Fruit fly (Drosophila melanogaster): Measurements from ENCODE around the gene Abl.

The Abl gene

dm6 chr3L:16668797-16669196 is 21.1 kb upstream of the Abl start:
- no peak for TF ChIP-seq Myc (optimal IDR thresholded peaks at IDR 0.05)
- TF ChIP-seq h (optimal IDR thresholded peaks at IDR 0.05), result no peak
- no peak for TF ChIP-seq insv (optimal IDR thresholded peaks at IDR 0.05)
- no peak for TF ChIP-seq ttk (optimal IDR thresholded peaks at IDR 0.05)
- no peak for TF ChIP-seq Sin3A (optimal IDR thresholded peaks at IDR 0.05)
- TF ChIP-seq psq (optimal IDR thresholded peaks at IDR 0.05), result no peak

dm6 chr3L:16667663-16668465 is 20.2 kb upstream of the Abl start, which contains the start of gene Galphaf:
TSS of gene Galphaf (minus strand) at chr3L:16667934.
- no peak for TF ChIP-seq insv (optimal IDR thresholded peaks at IDR 0.05)
- no peak for TF ChIP-seq psq (optimal IDR thresholded peaks at IDR 0.05)
- TF ChIP-seq h (optimal IDR thresholded peaks at IDR 0.05), result no peak
- no peak for TF ChIP-seq Sin3A (optimal IDR thresholded peaks at IDR 0.05)

dm6 chr3L:16666429-16667005 is 18.8 kb upstream of the Abl start:
- TF ChIP-seq psq (optimal IDR thresholded peaks at IDR 0.05) (no peak), h (optimal IDR thresholded peaks at IDR 0.05) (no peak), Sin3A (optimal IDR thresholded peaks at IDR 0.05) (no peak), Myc (optimal IDR thresholded peaks at IDR 0.05) (no peak), ttk (optimal IDR thresholded peaks at IDR 0.05) (no peak), insv (optimal IDR thresholded peaks at IDR 0.05) (no peak)

- TF ChIP-seq h (optimal IDR thresholded peaks at IDR 0.05) (no peak), psq (optimal IDR thresholded peaks at IDR 0.05) (no peak), Sin3A (optimal IDR thresholded peaks at IDR 0.05) (no peak), ttk (optimal IDR thresholded peaks at IDR 0.05) (no peak), insv (optimal IDR thresholded peaks at IDR 0.05) (no peak), Myc (optimal IDR thresholded peaks at IDR 0.05) (no peak)
Measured at dm6 chr3L:16664146-16664722, 16.6 kb upstream of the Abl start.

dm6 chr3L:16661167-16662109 is 13.8 kb upstream of the Abl start, which contains the start of gene Baldspot:
TSS of gene Baldspot (minus strand) at chr3L:16661615.
- TF ChIP-seq insv (optimal IDR thresholded peaks at IDR 0.05), result no peak
- TF ChIP-seq Myc (optimal IDR thresholded peaks at IDR 0.05), result no peak
- no peak for TF ChIP-seq psq (optimal IDR thresholded peaks at IDR 0.05)
- no peak for TF ChIP-seq h (optimal IDR thresholded peaks at IDR 0.05)
- TF ChIP-seq Sin3A (optimal IDR thresholded peaks at IDR 0.05), result no peak
- no peak for TF ChIP-seq ttk (optimal IDR thresholded peaks at IDR 0.05)

- TF ChIP-seq psq (optimal IDR thresholded peaks at IDR 0.05), result no peak
Measured at dm6 chr3L:16659959-16660870, 12.5 kb upstream of the Abl start.

- no peak for TF ChIP-seq Myc (optimal IDR thresholded peaks at IDR 0.05)
- TF ChIP-seq h (optimal IDR thresholded peaks at IDR 0.05), result no peak
- TF ChIP-seq ttk (optimal IDR thresholded peaks at IDR 0.05), result no peak
- TF ChIP-seq Sin3A (optimal IDR thresholded peaks at IDR 0.05), result no peak
- no peak for TF ChIP-seq insv (optimal IDR thresholded peaks at IDR 0.05)
- TF ChIP-seq psq (optimal IDR thresholded peaks at IDR 0.05), result no peak
Measured at dm6 chr3L:16659099-16659498, 11.4 kb upstream of the Abl start.

dm6 chr3L:16657014-16657413 is 9.3 kb upstream of the Abl start:
- TF ChIP-seq Sin3A (optimal IDR thresholded peaks at IDR 0.05), result no peak
- TF ChIP-seq insv (optimal IDR thresholded peaks at IDR 0.05), result no peak
- no peak for TF ChIP-seq Myc (optimal IDR thresholded peaks at IDR 0.05)
- no peak for TF ChIP-seq ttk (optimal IDR thresholded peaks at IDR 0.05)

dm6 chr3L:16653679-16654078 is 6.0 kb upstream of the Abl start:
- TF ChIP-seq insv (optimal IDR thresholded peaks at IDR 0.05) (no peak), psq (optimal IDR thresholded peaks at IDR 0.05) (no peak), Sin3A (optimal IDR thresholded peaks at IDR 0.05) (no peak), h (optimal IDR thresholded peaks at IDR 0.05) (no peak), ttk (optimal IDR thresholded peaks at IDR 0.05) (no peak), Myc (optimal IDR thresholded peaks at IDR 0.05) (no peak)

- TF ChIP-seq psq (optimal IDR thresholded peaks at IDR 0.05) (no peak), Myc (optimal IDR thresholded peaks at IDR 0.05) (no peak), Sin3A (optimal IDR thresholded peaks at IDR 0.05) (no peak), h (optimal IDR thresholded peaks at IDR 0.05) (no peak), ttk (optimal IDR thresholded peaks at IDR 0.05) (no peak)
Measured at dm6 chr3L:16652531-16652930, 4.8 kb upstream of the Abl start.

dm6 chr3L:16651127-16651526 is 3.4 kb upstream of the Abl start:
- TF ChIP-seq Myc (optimal IDR thresholded peaks at IDR 0.05), result no peak
- no peak for TF ChIP-seq h (optimal IDR thresholded peaks at IDR 0.05)
- no peak for TF ChIP-seq insv (optimal IDR thresholded peaks at IDR 0.05)
- no peak for TF ChIP-seq ttk (optimal IDR thresholded peaks at IDR 0.05)
- no peak for TF ChIP-seq Sin3A (optimal IDR thresholded peaks at IDR 0.05)
- TF ChIP-seq psq (optimal IDR thresholded peaks at IDR 0.05), result no peak
